Fruit fly (Drosophila melanogaster) whole organism, embryonic: ENCODE measurements around the gene CG10185.

Experiments
- Atf3 ChIP-seq: fragments of 200-800 bp; sonication (Bioruptor generic); optimal IDR thresholded peaks from 3 replicates; lab custom pipeline; 2016; ENCODE audit warnings: missing biosample characterization, missing genetic modification characterization
- Bdp1 ChIP-seq: fragments of 200-800 bp; sonication (Bioruptor generic); optimal IDR thresholded peaks from 3 replicates; lab custom pipeline; 2016; ENCODE audit warnings: missing biosample characterization, missing genetic modification characterization
- Blimp-1 ChIP-seq: fragments of 200-800 bp; sonication (Bioruptor generic); optimal IDR thresholded peaks from 3 replicates; lab custom pipeline; 2018; ENCODE audit warnings: missing biosample characterization, missing genetic modification characterization, mild to moderate bottlenecking, moderate library complexity, missing genetic modification reagents
- CG10462 ChIP-seq: fragments of 200-800 bp; sonication (Bioruptor generic); optimal IDR thresholded peaks from 2 replicates; lab custom pipeline; 2016; ENCODE audit warnings: missing biosample characterization, missing genetic modification characterization
- CG14050 ChIP-seq: fragments of 200-800 bp; sonication (Bioruptor generic); IDR thresholded peaks from 3 replicates; pipeline ENCODE4 v1.3.6; 2022; ENCODE audit warnings: missing biosample characterization, missing genetic modification characterization
- CG18764 ChIP-seq: fragments of 200-800 bp; sonication (Bioruptor generic); optimal IDR thresholded peaks from 3 replicates; lab custom pipeline; 2016; ENCODE audit warnings: missing biosample characterization, missing genetic modification characterization
- CG2889 ChIP-seq: fragments of 200-800 bp; sonication (Bioruptor generic); IDR thresholded peaks from 3 replicates; pipeline ENCODE4 v1.3.6; 2022; ENCODE audit warnings: missing biosample characterization, missing genetic modification characterization
- CG34422 ChIP-seq: fragments of 200-800 bp; sonication (Bioruptor generic); IDR thresholded peaks from 3 replicates; pipeline ENCODE4 v1.3.6; 2022; ENCODE audit warnings: missing biosample characterization, missing genetic modification characterization
- CG4404 ChIP-seq: fragments of 200-800 bp; sonication (Bioruptor generic); IDR thresholded peaks from 2 replicates; pipeline ENCODE4 v1.3.6; 2022; ENCODE audit warnings: missing biosample characterization, missing genetic modification characterization
- CG4424 ChIP-seq: fragments of 200-800 bp; sonication (Bioruptor generic); optimal IDR thresholded peaks from 3 replicates; lab custom pipeline; 2016; ENCODE audit warnings: missing biosample characterization, missing genetic modification characterization
- CG8290 ChIP-seq, 3 experiments: fragments of 200-800 bp; sonication (Bioruptor generic); optimal IDR thresholded peaks; 2 replicates each; lab custom pipeline; 2016 to 2019; ENCODE audit warnings: missing biosample characterization in 3 of 3, missing genetic modification characterization in 3 of 3, mild to moderate bottlenecking in 2 of 3, moderate library complexity in 1 of 3
- CG8924 ChIP-seq: fragments of 200-800 bp; optimal IDR thresholded peaks from 3 replicates; lab custom pipeline; 2019; ENCODE audit warnings: missing biosample characterization, mild to moderate bottlenecking, missing genetic modification characterization, moderate library complexity
- CG9817 ChIP-seq: fragments of 200-800 bp; sonication (Bioruptor generic); optimal IDR thresholded peaks from 2 replicates; lab custom pipeline; 2018; ENCODE audit warnings: missing biosample characterization, mild to moderate bottlenecking, missing genetic modification characterization, moderate library complexity
- Dad ChIP-seq: fragments of 200-800 bp; sonication (Bioruptor generic); optimal IDR thresholded peaks from 3 replicates; lab custom pipeline; 2016; ENCODE audit warnings: missing biosample characterization, missing genetic modification characterization
- Dbx ChIP-seq: fragments of 200-800 bp; sonication (Bioruptor generic); IDR thresholded peaks from 3 replicates; pipeline ENCODE4 v1.3.6; 2022; ENCODE audit warnings: missing biosample characterization, missing genetic modification characterization
- Dp ChIP-seq: fragments of 200-800 bp; sonication (Bioruptor generic); optimal IDR thresholded peaks from 2 replicates; lab custom pipeline; 2018; ENCODE audit warnings: missing biosample characterization, mild to moderate bottlenecking, missing genetic modification characterization, moderate library complexity
- Gsc ChIP-seq: fragments of 200-800 bp; sonication (Bioruptor generic); IDR thresholded peaks from 2 replicates; pipeline ENCODE4 v1.3.6; 2022; ENCODE audit warnings: missing biosample characterization, missing genetic modification characterization
- H15 ChIP-seq: fragments of 200-800 bp; sonication (Bioruptor generic); IDR thresholded peaks from 3 replicates; pipeline ENCODE4 v1.3.6; 2022; ENCODE audit warnings: missing biosample characterization, missing genetic modification characterization
- H2.0 ChIP-seq: fragments of 200-800 bp; sonication (Bioruptor generic); IDR thresholded peaks from 2 replicates; pipeline ENCODE4 v1.3.6; 2022; ENCODE audit warnings: missing biosample characterization, missing genetic modification characterization
- HLHmδ ChIP-seq: fragments of 200-800 bp; sonication (Bioruptor generic); optimal IDR thresholded peaks from 2 replicates; lab custom pipeline; 2018; ENCODE audit warnings: missing biosample characterization, mild to moderate bottlenecking, missing genetic modification characterization, moderate library complexity
- Hey ChIP-seq: fragments of 200-800 bp; sonication (Bioruptor generic); optimal IDR thresholded peaks from 3 replicates; lab custom pipeline; 2018; ENCODE audit warnings: missing biosample characterization, mild to moderate bottlenecking, missing genetic modification characterization
- Mad ChIP-seq: fragments of 200-800 bp; sonication (Bioruptor generic); optimal IDR thresholded peaks from 2 replicates; lab custom pipeline; 2016; ENCODE audit warnings: missing biosample characterization, missing genetic modification characterization
- Med ChIP-seq: fragments of 200-800 bp; sonication (Bioruptor generic); peaks from one replicate; lab custom pipeline; 2016; ENCODE audit warnings: missing biosample characterization, missing genetic modification characterization, mild to moderate bottlenecking, inconsistent platforms, moderate library complexity
- NC2β ChIP-seq: fragments of 200-800 bp; sonication (Bioruptor generic); optimal IDR thresholded peaks from 2 replicates; lab custom pipeline; 2016; ENCODE audit warnings: missing biosample characterization, missing genetic modification characterization
- Pdp1 ChIP-seq, 2 experiments: fragments of 200-800 bp; sonication (Bioruptor generic); optimal IDR thresholded peaks; 3 replicates each; lab custom pipeline; 2016; ENCODE audit warnings: missing biosample characterization in 2 of 2, missing genetic modification characterization in 2 of 2, mild to moderate bottlenecking in 1 of 2, moderate library complexity in 1 of 2
- Poxn ChIP-seq: fragments of 200-800 bp; sonication (Bioruptor generic); IDR thresholded peaks from 2 replicates; pipeline ENCODE4 v1.3.6; 2022; ENCODE audit warnings: missing biosample characterization, missing genetic modification characterization
- Rx ChIP-seq: fragments of 200-800 bp; sonication (Bioruptor generic); IDR thresholded peaks from 2 replicates; pipeline ENCODE4 v1.3.6; 2022; ENCODE audit warnings: missing biosample characterization, missing genetic modification characterization
- bsh ChIP-seq, 2 experiments: fragments of 200-800 bp; sonication (Bioruptor generic); optimal IDR thresholded peaks; 2 replicates each; lab custom pipeline; 2017 to 2018; ENCODE audit warnings: mild to moderate bottlenecking in 2 of 2, missing biosample characterization in 2 of 2, missing genetic modification characterization in 2 of 2, moderate library complexity in 1 of 2
- corto ChIP-seq: fragments of 200-800 bp; sonication (Bioruptor generic); optimal IDR thresholded peaks from 2 replicates; lab custom pipeline; 2016; ENCODE audit warnings: missing biosample characterization, mild to moderate bottlenecking, missing genetic modification characterization, moderate library complexity
- dan ChIP-seq: fragments of 200-800 bp; sonication (Bioruptor generic); IDR thresholded peaks from 2 replicates; pipeline ENCODE4 v1.3.6; 2022; ENCODE audit warnings: missing biosample characterization, missing genetic modification characterization
- dati ChIP-seq: fragments of 200-800 bp; sonication (Bioruptor generic); IDR thresholded peaks from 2 replicates; pipeline ENCODE4 v1.3.6; 2022; ENCODE audit warnings: missing biosample characterization, missing genetic modification characterization
- fd64A ChIP-seq: fragments of 200-800 bp; sonication (Bioruptor generic); optimal IDR thresholded peaks from 3 replicates; lab custom pipeline; 2018; ENCODE audit warnings: missing biosample characterization, mild to moderate bottlenecking, missing genetic modification characterization
- ftz-f1 ChIP-seq: fragments of 200-800 bp; sonication (Bioruptor generic); optimal IDR thresholded peaks from 2 replicates; lab custom pipeline; 2016; ENCODE audit warnings: missing biosample characterization, missing genetic modification characterization
- hkb ChIP-seq, 2 experiments: fragments of 200-800 bp in 1 of 2; fragments of >200 bp in 1 of 2; sonication (Bioruptor generic) in 1 of 2; IDR thresholded peaks in 1 of 2; optimal IDR thresholded peaks in 1 of 2; 2 replicates each; pipeline versions ENCODE4 v1.3.6 to Lab custom; 2017 to 2022; ENCODE audit warnings: missing biosample characterization in 1 of 2, missing genetic modification characterization in 1 of 2
- ken ChIP-seq: fragments of 200-800 bp; sonication (Bioruptor generic); IDR thresholded peaks from 3 replicates; pipeline ENCODE4 v1.3.6; 2022; ENCODE audit warnings: missing biosample characterization, missing genetic modification characterization
- lov ChIP-seq, 2 experiments: fragments of 200-800 bp in 1 of 2; fragments of >200 bp in 1 of 2; sonication (Bioruptor generic) in 1 of 2; IDR thresholded peaks in 1 of 2; optimal IDR thresholded peaks in 1 of 2; 2 replicates in 1 of 2; 3 replicates in 1 of 2; pipeline versions ENCODE4 v1.3.6 to Lab custom; 2017 to 2022; ENCODE audit warnings: missing biosample characterization in 1 of 2, missing genetic modification characterization in 1 of 2
- pfk ChIP-seq: fragments of 200-800 bp; sonication (Bioruptor generic); optimal IDR thresholded peaks from 2 replicates; lab custom pipeline; 2018; ENCODE audit warnings: missing biosample characterization, mild to moderate bottlenecking, missing genetic modification characterization, moderate library complexity
- pnt ChIP-seq: fragments of 200-800 bp; sonication (Bioruptor generic); optimal IDR thresholded peaks from 3 replicates; lab custom pipeline; 2016; ENCODE audit warnings: missing biosample characterization, missing genetic modification characterization
- prd ChIP-seq, 3 experiments: fragments of >200 bp in 2 of 3; fragments of 200-800 bp in 1 of 3; sonication (Bioruptor generic) in 1 of 3; optimal IDR thresholded peaks in 2 of 3; IDR thresholded peaks in 1 of 3; 2 replicates in 2 of 3; 3 replicates in 1 of 3; pipeline versions ENCODE4 v1.3.6 to Lab custom; 2017 to 2022; ENCODE audit warnings: missing biosample characterization in 1 of 3, missing genetic modification characterization in 1 of 3
- psq ChIP-seq: fragments of 200-800 bp; sonication (Bioruptor generic); optimal IDR thresholded peaks from 2 replicates; lab custom pipeline; 2017; ENCODE audit warnings: missing biosample characterization, missing genetic modification characterization
- pum ChIP-seq: fragments of 200-800 bp; sonication (Bioruptor generic); optimal IDR thresholded peaks from 2 replicates; lab custom pipeline; 2016; ENCODE audit warnings: missing biosample characterization, missing genetic modification characterization
- slbo ChIP-seq: fragments of 200-800 bp; sonication (Bioruptor generic); IDR thresholded peaks from 2 replicates; pipeline ENCODE4 v1.3.6; 2022; ENCODE audit warnings: missing biosample characterization, missing genetic modification characterization
- sna ChIP-seq: fragments of 200-800 bp; sonication (Bioruptor generic); IDR thresholded peaks from 2 replicates; pipeline ENCODE4 v1.3.6; 2022; ENCODE audit warnings: missing biosample characterization, missing genetic modification characterization; ENCODE audit not compliant: partially characterized antibody
- sob ChIP-seq: fragments of 200-800 bp; sonication (Bioruptor generic); IDR thresholded peaks from 2 replicates; pipeline ENCODE4 v1.3.6; 2022; ENCODE audit warnings: missing biosample characterization, missing genetic modification characterization
- sqz ChIP-seq: fragments of 200-800 bp; sonication (Bioruptor generic); optimal IDR thresholded peaks from 3 replicates; lab custom pipeline; 2018; ENCODE audit warnings: missing biosample characterization, mild to moderate bottlenecking, missing genetic modification characterization
- tgo ChIP-seq: fragments of 200-800 bp; sonication (Bioruptor generic); IDR thresholded peaks from 3 replicates; pipeline ENCODE4 v1.3.6; 2022; ENCODE audit warnings: missing biosample characterization, missing genetic modification characterization
- trh ChIP-seq: fragments of 200-800 bp; sonication (Bioruptor generic); optimal IDR thresholded peaks from 2 replicates; lab custom pipeline; 2016; ENCODE audit warnings: missing biosample characterization, missing genetic modification characterization
- ttk ChIP-seq: fragments of 200-800 bp; sonication (Bioruptor generic); IDR thresholded peaks from 2 replicates; pipeline ENCODE4 v2.1.2; 2022; ENCODE audit warnings: missing biosample characterization, missing genetic modification characterization
- zen ChIP-seq: fragments of 200-800 bp; sonication (Bioruptor generic); optimal IDR thresholded peaks from 3 replicates; lab custom pipeline; 2018; ENCODE audit warnings: missing biosample characterization, mild to moderate bottlenecking, missing genetic modification characterization, moderate library complexity

Gene CG10185

DNA sequence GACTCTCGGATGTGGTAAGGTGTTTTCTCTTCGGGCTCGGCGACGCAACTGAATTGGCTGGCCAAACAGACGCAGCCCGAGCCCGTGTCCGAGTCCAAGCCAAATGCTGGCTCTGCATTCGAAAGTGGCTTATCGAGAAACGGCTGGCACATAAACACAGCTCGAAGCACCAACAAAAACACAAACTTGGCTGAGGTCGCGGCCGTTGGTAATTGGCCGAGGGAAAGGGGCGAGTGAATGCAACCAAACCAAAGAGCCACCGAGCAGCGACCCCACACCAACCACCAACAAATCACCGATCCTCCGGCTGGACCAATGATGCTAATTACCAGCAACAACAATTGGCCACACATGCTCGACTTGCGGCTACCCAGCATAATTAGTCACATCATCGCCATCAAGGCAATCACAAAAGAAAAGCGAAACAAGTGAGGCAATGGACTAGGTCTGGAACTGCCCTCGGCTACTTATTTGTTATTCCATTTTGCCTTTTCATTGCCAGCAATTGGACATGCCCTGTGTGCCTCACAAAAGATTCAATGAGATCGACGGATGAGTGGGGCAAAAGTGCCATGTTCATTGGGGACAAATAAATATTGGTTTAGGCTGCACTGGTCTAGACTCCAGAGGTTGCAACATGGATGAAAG lies 13.7 kb upstream of the CG10185 start, which contains the start of gene CG32855 (continued):
- TF ChIP-seq HLHmδ (GFP tag; lab: Kevin White, UChicago) = no peak
- TF ChIP-seq slbo (GFP tag; lab: Robert Waterston, UW) = no peak
- TF ChIP-seq ken (GFP tag; lab: Robert Waterston, UW) = no peak
- no peak for TF ChIP-seq corto (GFP tag; lab: Kevin White, UChicago)
- no peak for TF ChIP-seq CG8924 (tag; lab: Kevin White, UChicago)
- no peak for TF ChIP-seq Bdp1 (GFP tag; lab: Kevin White, UChicago)
- TF ChIP-seq pnt (GFP tag; lab: Kevin White, UChicago) = no peak
- TF ChIP-seq trh (GFP tag; lab: Kevin White, UChicago) = no peak
- TF ChIP-seq CG4424 (GFP tag; lab: Kevin White, UChicago) = no peak
- no peak for TF ChIP-seq Hey (tag; lab: Kevin White, UChicago)
- peak; percentile 76 for TF ChIP-seq Med (GFP tag; lab: Kevin White, UChicago)
- TF ChIP-seq NC2β = no peak
- no peak for TF ChIP-seq tgo (GFP tag; lab: Robert Waterston, UW)
- no peak for TF ChIP-seq Dp
- no peak for TF ChIP-seq dan (GFP tag; lab: Robert Waterston, UW)
- TF ChIP-seq Dbx (GFP tag; lab: Robert Waterston, UW) = no peak
- no peak for TF ChIP-seq CG2889 (GFP tag; lab: Robert Waterston, UW)
- TF ChIP-seq Rx (GFP tag; lab: Robert Waterston, UW) = no peak
- no peak for TF ChIP-seq CG9817 (tag; lab: Kevin White, UChicago)
- no peak for TF ChIP-seq lov (optimal IDR thresholded peaks at IDR 0.05; lab: Kevin White, UChicago)
- no peak for TF ChIP-seq lov (GFP tag; IDR thresholded peaks at IDR 0.05; lab: Robert Waterston, UW)
- no peak for TF ChIP-seq CG18764 (GFP tag; lab: Kevin White, UChicago)
- TF ChIP-seq CG10462 (GFP tag; lab: Kevin White, UChicago) = no peak
- peak in 1 of 2 experiments; percentile 16 for TF ChIP-seq Pdp1 (GFP tag; optimal IDR thresholded peaks at IDR 0.05; lab: Kevin White, UChicago)
- TF ChIP-seq Blimp-1 (GFP tag; lab: Kevin White, UChicago) = peak; percentile 20
- no peak for TF ChIP-seq pfk (GFP tag; lab: Kevin White, UChicago)
- no peak for TF ChIP-seq prd (optimal IDR thresholded peaks at IDR 0.05; lab: Kevin White, UChicago)
- TF ChIP-seq prd (GFP tag; IDR thresholded peaks at IDR 0.05; lab: Robert Waterston, UW) = peak; percentile 20; the same call in 1 of the 3 replicates
- TF ChIP-seq ttk (GFP tag; lab: Robert Waterston, UW) = no peak
- TF ChIP-seq fd64A (GFP tag; lab: Kevin White, UChicago) = peak; percentile 5
- no peak for TF ChIP-seq ftz-f1 (GFP tag; lab: Kevin White, UChicago)
- TF ChIP-seq sqz (GFP tag; lab: Kevin White, UChicago) = no peak
- no peak for TF ChIP-seq Dad (GFP tag; lab: Kevin White, UChicago)
- no peak for TF ChIP-seq H15 (GFP tag; lab: Robert Waterston, UW)
- no peak for TF ChIP-seq Mad (GFP tag; lab: Kevin White, UChicago)
- TF ChIP-seq H2.0 = no peak
- TF ChIP-seq zen = no peak
- no peak for TF ChIP-seq hkb (optimal IDR thresholded peaks at IDR 0.05; lab: Kevin White, UChicago)
- no peak for TF ChIP-seq hkb (GFP tag; IDR thresholded peaks at IDR 0.05; lab: Robert Waterston, UW)
- TF ChIP-seq CG14050 (GFP tag; lab: Robert Waterston, UW) = no peak
- TF ChIP-seq bsh (GFP tag; optimal IDR thresholded peaks at IDR 0.05; lab: Kevin White, UChicago) = peak in 1 of 2 experiments; percentile 8
- no peak for TF ChIP-seq CG4404 (GFP tag; lab: Robert Waterston, UW)
- TF ChIP-seq pum (GFP tag; lab: Kevin White, UChicago) = no peak
- TF ChIP-seq sob (GFP tag; lab: Robert Waterston, UW) = no peak
- TF ChIP-seq CG8290 (GFP tag; optimal IDR thresholded peaks at IDR 0.05; lab: Kevin White, UChicago) = no peak
- no peak for TF ChIP-seq CG8290 (tag; optimal IDR thresholded peaks at IDR 0.05; lab: Kevin White, UChicago)
- TF ChIP-seq Gsc = no peak
- no peak for TF ChIP-seq psq (GFP tag; lab: Kevin White, UChicago)
- TF ChIP-seq sna (GFP tag; lab: Robert Waterston, UW) = no peak
- TF ChIP-seq Poxn = no peak
- TF ChIP-seq Atf3 = no peak
- no peak for TF ChIP-seq dati (GFP tag; lab: Robert Waterston, UW)
- no peak for TF ChIP-seq CG34422 (GFP tag; lab: Robert Waterston, UW)
